Worm (Caenorhabditis elegans) whole organism, L4 larva: ENCODE results near the gene C17H12.10.
A peak's percentile ranks its signal among the peaks of the same experiment; 100 is the strongest.

Experiments
- F26F4.8 ChIP-seq: fragments of 200-800 bp; sonication (Bioruptor generic); conservative IDR thresholded peaks from 2 replicates; pipeline ENCODE4 v1.3.6; 2022; ENCODE audit warnings: missing genetic modification characterization, missing compliant biosample characterization
- T20F7.1 ChIP-seq: fragments of 200-800 bp; sonication (Bioruptor generic); optimal IDR thresholded peaks from 2 replicates; lab custom pipeline; 2018; ENCODE audit warnings: mild to moderate bottlenecking, missing genetic modification characterization, missing compliant biosample characterization
- T26A8.4 ChIP-seq: fragments of 200-800 bp; sonication (Bioruptor generic); IDR thresholded peaks from 2 replicates; pipeline ENCODE4 v1.3.6; 2022; ENCODE audit warnings: missing genetic modification characterization, missing compliant biosample characterization
- Y5F2A.4 ChIP-seq: fragments of 200-800 bp; sonication (Bioruptor generic); optimal IDR thresholded peaks from 2 replicates; lab custom pipeline; 2018; ENCODE audit warnings: mild to moderate bottlenecking, missing genetic modification characterization, missing compliant biosample characterization
- ZK337.2 ChIP-seq: fragments of 200-800 bp; sonication (Bioruptor generic); IDR thresholded peaks from 2 replicates; pipeline ENCODE4 v1.3.6; 2022; ENCODE audit warnings: missing genetic modification reagents, missing genetic modification characterization, missing compliant biosample characterization
- aha-1 ChIP-seq: fragments of 150-350 bp; peaks from one replicate; lab custom pipeline; 2014; ENCODE audit warnings: missing biosample characterization, missing genetic modification characterization
- ceh-20 ChIP-seq: fragments of 200-800 bp; sonication (Bioruptor generic); IDR thresholded peaks from 2 replicates; pipeline ENCODE4 v1.3.6; 2022; ENCODE audit warnings: missing genetic modification reagents, missing genetic modification characterization, missing compliant biosample characterization
- ceh-82 ChIP-seq: sonication (generic microtip); optimal IDR thresholded peaks from 2 replicates; lab custom pipeline; 2017; ENCODE audit warnings: missing biosample characterization, missing genetic modification characterization
- cey-2 ChIP-seq: sonication (generic microtip); optimal IDR thresholded peaks from 3 replicates; lab custom pipeline; 2017; ENCODE audit warnings: missing genetic modification characterization, mild to moderate bottlenecking, missing compliant biosample characterization, antibody characterized with exemption, borderline replicate concordance; ENCODE audit not compliant: insufficient read depth
- daf-19 ChIP-seq: fragments of 200-800 bp; sonication (Bioruptor generic); conservative IDR thresholded peaks from 2 replicates; pipeline ENCODE4 v1.3.6; 2022; ENCODE audit warnings: missing genetic modification characterization, missing compliant biosample characterization
- dmd-8 ChIP-seq: fragments of 200-800 bp; sonication (Bioruptor generic); IDR thresholded peaks from 2 replicates; pipeline ENCODE4 v1.3.6; 2022; ENCODE audit warnings: missing genetic modification characterization, missing compliant biosample characterization
- fkh-10 ChIP-seq: fragments of 150-350 bp; optimal IDR thresholded peaks from 2 replicates; lab custom pipeline; 2014; ENCODE audit warnings: missing biosample characterization, missing genetic modification reagents, missing genetic modification characterization
- hlh-11 ChIP-seq: fragments of 200-800 bp; sonication (Bioruptor generic); optimal IDR thresholded peaks from 2 replicates; lab custom pipeline; 2018; ENCODE audit warnings: mild to moderate bottlenecking, missing genetic modification characterization, missing compliant biosample characterization
- hlh-30 ChIP-seq: sonication (generic microtip); optimal IDR thresholded peaks from 2 replicates; lab custom pipeline; 2017; ENCODE audit warnings: antibody characterized with exemption, mild to moderate bottlenecking, missing genetic modification characterization, missing compliant biosample characterization; ENCODE audit not compliant: insufficient read depth
- hmg-1.1 ChIP-seq: fragments of 200-800 bp; sonication (Bioruptor generic); IDR thresholded peaks from 2 replicates; pipeline ENCODE4 v1.3.6; 2022; ENCODE audit warnings: missing genetic modification reagents, missing genetic modification characterization, missing compliant biosample characterization
- lim-7 ChIP-seq: fragments of 200-800 bp; sonication (Bioruptor generic); IDR thresholded peaks from 2 replicates; pipeline ENCODE4 v1.3.6; 2022; ENCODE audit warnings: missing genetic modification characterization, missing compliant biosample characterization
- lin-38 ChIP-seq: fragments of 200-800 bp; sonication (Bioruptor generic); IDR thresholded peaks from 2 replicates; pipeline ENCODE4 v1.3.6; 2022; ENCODE audit warnings: missing genetic modification reagents, missing genetic modification characterization, missing compliant biosample characterization
- lsy-2 ChIP-seq, 2 experiments: fragments of 150-350 bp in 1 of 2; sonication (generic microtip) in 1 of 2; optimal IDR thresholded peaks; 2 replicates each; lab custom pipeline; 2014 to 2017; ENCODE audit warnings: missing biosample characterization in 2 of 2, missing genetic modification characterization in 2 of 2
- mdt-29 ChIP-seq: fragments of 200-800 bp; sonication (Bioruptor generic); IDR thresholded peaks from 2 replicates; pipeline ENCODE4 v1.3.6; 2022; ENCODE audit warnings: missing genetic modification reagents, missing genetic modification characterization, missing compliant biosample characterization
- mep-1 ChIP-seq: fragments of 150-350 bp; sonication (generic microtip); optimal IDR thresholded peaks from 3 replicates; lab custom pipeline; 2014; ENCODE audit warnings: missing biosample characterization, missing genetic modification characterization
- mes-2 ChIP-seq: sonication (generic microtip); optimal IDR thresholded peaks from 2 replicates; lab custom pipeline; 2016; ENCODE audit warnings: missing genotype, mild to moderate bottlenecking, missing genetic modification characterization, missing compliant biosample characterization; ENCODE audit not compliant: poor library complexity, severe bottlenecking
- mxl-3 ChIP-seq: fragments of 200-800 bp; sonication (Bioruptor generic); optimal IDR thresholded peaks from 2 replicates; lab custom pipeline; 2018; ENCODE audit warnings: mild to moderate bottlenecking, missing genetic modification characterization, missing compliant biosample characterization
- nhr-10 ChIP-seq: fragments of 150-350 bp; optimal IDR thresholded peaks from 2 replicates; lab custom pipeline; 2014; ENCODE audit warnings: missing biosample characterization, missing genetic modification characterization
- nhr-28 ChIP-seq: fragments of 150-350 bp; optimal IDR thresholded peaks from 2 replicates; lab custom pipeline; 2014; ENCODE audit warnings: missing biosample characterization, missing genetic modification characterization
- nhr-41 ChIP-seq: fragments of 200-800 bp; sonication (Bioruptor generic); IDR thresholded peaks from 2 replicates; pipeline ENCODE4 v1.3.6; 2022; ENCODE audit warnings: missing genetic modification reagents, missing genetic modification characterization, missing compliant biosample characterization
- nhr-42 ChIP-seq: fragments of 200-800 bp; sonication (Bioruptor generic); IDR thresholded peaks from 2 replicates; pipeline ENCODE4 v1.3.6; 2022; ENCODE audit warnings: missing genetic modification characterization, missing compliant biosample characterization
- nhr-48 ChIP-seq: sonication (generic microtip); optimal IDR thresholded peaks from 2 replicates; lab custom pipeline; 2016; ENCODE audit warnings: mild to moderate bottlenecking, missing genetic modification characterization, missing compliant biosample characterization
- pha-4 ChIP-seq, 2 experiments: fragments of 150-350 bp in 1 of 2; fragments of 200-800 bp in 1 of 2; sonication (Bioruptor generic) in 1 of 2; IDR thresholded peaks in 1 of 2; optimal IDR thresholded peaks in 1 of 2; 2 replicates each; pipeline versions ENCODE4 v1.3.6 to Lab custom; 2014 to 2022; ENCODE audit warnings: missing genetic modification characterization in 2 of 2, missing genetic modification reagents in 2 of 2, missing biosample characterization in 1 of 2, missing compliant biosample characterization in 1 of 2
- php-3 ChIP-seq: fragments of 200-800 bp; sonication (Bioruptor generic); IDR thresholded peaks from 2 replicates; pipeline ENCODE4 v1.3.6; 2022; ENCODE audit warnings: missing genetic modification reagents, missing genetic modification characterization, missing compliant biosample characterization
- pqm-1 ChIP-seq: sonication (generic microtip); optimal IDR thresholded peaks from 2 replicates; lab custom pipeline; 2017; ENCODE audit warnings: missing biosample characterization, missing genetic modification characterization
- sdz-12 ChIP-seq: fragments of 200-800 bp; sonication (Bioruptor generic); optimal IDR thresholded peaks from 2 replicates; lab custom pipeline; 2018; ENCODE audit warnings: mild to moderate bottlenecking, missing genetic modification characterization, missing compliant biosample characterization
- snpc-1.2 ChIP-seq: fragments of 200-800 bp; sonication (Bioruptor generic); IDR thresholded peaks from 2 replicates; pipeline ENCODE4 v1.3.6; 2022; ENCODE audit warnings: missing genetic modification reagents, missing genetic modification characterization, missing compliant biosample characterization
- tag-97 ChIP-seq: fragments of 200-800 bp; sonication (Bioruptor generic); IDR thresholded peaks from 2 replicates; pipeline ENCODE4 v1.3.6; 2022; ENCODE audit warnings: missing genetic modification characterization, missing compliant biosample characterization
- unc-39 ChIP-seq: sonication (generic microtip); optimal IDR thresholded peaks from 2 replicates; lab custom pipeline; 2017; ENCODE audit warnings: missing biosample characterization, missing genetic modification characterization
- unc-62 ChIP-seq, 3 experiments: fragments of 150-350 bp in 1 of 3; sonication (generic microtip); optimal IDR thresholded peaks in 2 of 3; peaks in 1 of 3; 1 replicate in 1 of 3; 2 replicates in 2 of 3; lab custom pipeline; 2014 to 2017; ENCODE audit warnings: missing biosample characterization in 3 of 3, missing genetic modification characterization in 3 of 3, missing genetic modification reagents in 3 of 3, missing genotype in 1 of 3
- zag-1 ChIP-seq: fragments of 150-350 bp; optimal IDR thresholded peaks from 2 replicates; lab custom pipeline; 2014; ENCODE audit warnings: missing biosample characterization, missing genetic modification characterization
- zfp-2 ChIP-seq: sonication (generic microtip); optimal IDR thresholded peaks from 2 replicates; lab custom pipeline; 2016; ENCODE audit warnings: mild to moderate bottlenecking, missing genetic modification characterization, missing compliant biosample characterization
- zfp-3 ChIP-seq: fragments of 200-800 bp; sonication (Bioruptor generic); conservative IDR thresholded peaks from 2 replicates; pipeline ENCODE4 v1.3.6; 2022; ENCODE audit warnings: missing genetic modification reagents, missing genetic modification characterization, missing compliant biosample characterization
- zip-2 ChIP-seq: fragments of 150-350 bp; optimal IDR thresholded peaks from 2 replicates; lab custom pipeline; 2014; ENCODE audit warnings: missing biosample characterization, missing genetic modification characterization
- ztf-11 ChIP-seq: fragments of 150-350 bp; optimal IDR thresholded peaks from 2 replicates; lab custom pipeline; 2014; ENCODE audit warnings: missing biosample characterization, missing genetic modification characterization
- ztf-7 ChIP-seq: fragments of 150-350 bp; optimal IDR thresholded peaks from 2 replicates; lab custom pipeline; 2014; ENCODE audit warnings: missing biosample characterization, missing genetic modification characterization

The C17H12.10 gene

ce11 chrIV:6829902-6830301, 23.3 kb downstream of the C17H12.10 start, which contains the start of gene H20E11.1 (continued):
- TF ChIP-seq tag-97 (GFP tag; lab: Robert Waterston, UW): no peak
- no peak for TF ChIP-seq mep-1
- TF ChIP-seq nhr-10 (tag; lab: Kevin White, UChicago): no peak
- TF ChIP-seq mes-2 (tag; lab: Kevin White, UChicago): no peak
- TF ChIP-seq pha-4 (GFP tag; IDR thresholded peaks at IDR 0.05; lab: Robert Waterston, UW): no peak
- no peak for TF ChIP-seq pha-4 (tag; optimal IDR thresholded peaks at IDR 0.05; lab: Kevin White, UChicago)
- peak in 1 of 2 experiments; percentile 70 for TF ChIP-seq unc-62 (GFP tag; optimal IDR thresholded peaks at IDR 0.05 in 1 of 2; lab: Kevin White, UChicago)
- no peak for TF ChIP-seq unc-62 (tag; optimal IDR thresholded peaks at IDR 0.05; lab: Kevin White, UChicago)

ce11 chrIV:6832194-6832593, 25.6 kb downstream of the C17H12.10 start:
- no peak for TF ChIP-seq mdt-29 (GFP tag; lab: Robert Waterston, UW)
- no peak for TF ChIP-seq nhr-42 (GFP tag; lab: Robert Waterston, UW)
- peak in 1 of 2 experiments; percentile 94 for TF ChIP-seq unc-62 (GFP tag; optimal IDR thresholded peaks at IDR 0.05 in 1 of 2; lab: Kevin White, UChicago)
- no peak for TF ChIP-seq unc-62 (tag; optimal IDR thresholded peaks at IDR 0.05; lab: Kevin White, UChicago)
- no peak for TF ChIP-seq ztf-7 (tag; lab: Kevin White, UChicago)
- no peak for TF ChIP-seq sdz-12 (GFP tag; lab: Kevin White, UChicago)
- no peak for TF ChIP-seq Y5F2A.4 (GFP tag; lab: Kevin White, UChicago)
- TF ChIP-seq nhr-41 (GFP tag; lab: Robert Waterston, UW): no peak
- no peak for TF ChIP-seq zag-1

- TF ChIP-seq mxl-3 (GFP tag; lab: Kevin White, UChicago): no peak
- peak; percentile 61; the same call in 1 of the 2 replicates for TF ChIP-seq ceh-20 (GFP tag; lab: Robert Waterston, UW)
- TF ChIP-seq hlh-11: peak; percentile 33
- TF ChIP-seq F26F4.8 (GFP tag; lab: Robert Waterston, UW): no peak
- no peak for TF ChIP-seq daf-19 (GFP tag; lab: Robert Waterston, UW)
- TF ChIP-seq nhr-28: peak; percentile 20
- TF ChIP-seq php-3: 0 out of 2 replicates have a peak, but pooled peaks have one; percentile 33
Observed at ce11 chrIV:6833617-6834016, 27.0 kb downstream of the C17H12.10 start.

ce11 chrIV:6834705-6835104, 28.1 kb downstream of the C17H12.10 start:
- no peak for TF ChIP-seq nhr-48 (tag; lab: Kevin White, UChicago)
- TF ChIP-seq zfp-2: no peak
- TF ChIP-seq fkh-10 (GFP tag; lab: Kevin White, UChicago): peak; percentile 86
- peak; percentile 62; the same call in 1 of the 2 replicates for TF ChIP-seq ZK337.2 (GFP tag; lab: Robert Waterston, UW)

- TF ChIP-seq hlh-30: peak; percentile 35
- TF ChIP-seq aha-1 (tag; lab: Kevin White, UChicago): peak; percentile 92
- 0 out of 2 replicates have a peak, but pooled peaks have one; percentile 43 for TF ChIP-seq ceh-20 (GFP tag; lab: Robert Waterston, UW)
- no peak for TF ChIP-seq cey-2 (tag; lab: Kevin White, UChicago)
Observed at ce11 chrIV:6836769-6837168, 30.2 kb downstream of the C17H12.10 start.

ce11 chrIV:6839091-6839522, 32.5 kb downstream of the C17H12.10 start:
- TF ChIP-seq lsy-2 (tag; optimal IDR thresholded peaks at IDR 0.05; lab: Kevin White, UChicago): peak; percentile 48 to 80
- TF ChIP-seq zfp-3 (GFP tag; lab: Robert Waterston, UW): no peak
- no peak for TF ChIP-seq ztf-11 (tag; lab: Kevin White, UChicago)
- no peak for TF ChIP-seq lim-7
- peak; percentile 1 for TF ChIP-seq mes-2 (tag; lab: Kevin White, UChicago)
- TF ChIP-seq zip-2 (tag; lab: Kevin White, UChicago): peak; percentile 3
- TF ChIP-seq unc-39 (tag; lab: Kevin White, UChicago): no peak
- peak; percentile 55 for TF ChIP-seq T20F7.1
- no peak for TF ChIP-seq Y5F2A.4 (GFP tag; lab: Kevin White, UChicago)
- no peak for TF ChIP-seq dmd-8 (GFP tag; lab: Robert Waterston, UW)
- TF ChIP-seq ceh-82 (tag; lab: Kevin White, UChicago): no peak
- TF ChIP-seq pqm-1 (tag; lab: Kevin White, UChicago): peak; percentile 46
- peak; percentile 79 for TF ChIP-seq hmg-1.1 (GFP tag; lab: Robert Waterston, UW)
- peak; percentile 45; the same call in 1 of the 2 replicates for TF ChIP-seq lin-38
- TF ChIP-seq nhr-28: peak; percentile 67
- TF ChIP-seq snpc-1.2 (GFP tag; lab: Robert Waterston, UW): no peak
- no peak; the same call in none of the 2 replicates for TF ChIP-seq T26A8.4
